Fruit fly (Drosophila melanogaster) whole organism, wandering third instar larva: ENCODE measurements around the gene Cpr92F.

Experiments used
- Hr78 ChIP-seq: fragments of >200 bp; optimal IDR thresholded peaks from 2 replicates; lab custom pipeline; 2017; ENCODE audit warnings: missing biosample characterization, missing genetic modification characterization
- lola ChIP-seq: fragments of >200 bp; optimal IDR thresholded peaks from 2 replicates; lab custom pipeline; 2017; ENCODE audit warnings: missing biosample characterization, missing genetic modification characterization
- psq ChIP-seq: fragments of 200-800 bp; sonication (Bioruptor generic); optimal IDR thresholded peaks from 3 replicates; lab custom pipeline; 2017; ENCODE audit warnings: missing biosample characterization, mild to moderate bottlenecking, missing genetic modification characterization, moderate library complexity

DNA sequence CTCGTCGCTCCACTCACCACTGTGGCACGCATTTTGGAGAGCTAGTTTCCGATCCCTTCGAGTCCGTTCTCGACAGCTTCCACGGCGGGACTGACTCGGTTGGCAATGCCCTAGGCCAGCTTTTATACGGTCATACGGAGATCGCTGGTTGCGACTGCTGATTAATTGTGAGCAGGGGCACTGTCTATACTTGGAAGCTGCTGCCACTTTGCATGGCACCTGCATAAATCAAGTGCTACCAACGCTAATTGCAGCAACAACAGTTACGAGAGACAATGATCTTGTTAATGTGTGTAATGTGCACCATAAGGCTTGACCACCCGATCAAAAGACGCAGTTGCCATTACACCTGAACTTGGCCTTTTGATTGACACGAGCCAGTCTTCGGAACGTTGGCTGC is 7.9 kb downstream of the Cpr92F start, which contains the start of gene CG4000:
- TF ChIP-seq Hr78 (GFP tag; lab: Kevin White, UChicago) (no peak), psq (GFP tag; lab: Kevin White, UChicago) (no peak), lola (GFP tag; lab: Kevin White, UChicago) (no peak)
